Fruit fly (Drosophila melanogaster) whole organism, embryonic: ENCODE results near the gene QIL1.

ENCODE experiments used
- ATbp ChIP-seq: fragments of 200-800 bp; sonication (Bioruptor generic); optimal IDR thresholded peaks from 2 replicates; lab custom pipeline; 2017; ENCODE audit warnings: missing biosample characterization, mild to moderate bottlenecking, missing genetic modification characterization, missing genetic modification reagents
- Blimp-1 ChIP-seq: fragments of 200-800 bp; sonication (Bioruptor generic); optimal IDR thresholded peaks from 3 replicates; lab custom pipeline; 2018; ENCODE audit warnings: missing biosample characterization, missing genetic modification characterization, mild to moderate bottlenecking, moderate library complexity, missing genetic modification reagents
- CG10321 ChIP-seq: fragments of 200-800 bp; sonication (Bioruptor generic); IDR thresholded peaks from 2 replicates; pipeline ENCODE4 v1.3.6; 2022; ENCODE audit warnings: missing biosample characterization, missing genetic modification characterization
- CG11695 ChIP-seq: fragments of 200-800 bp; sonication (Bioruptor generic); IDR thresholded peaks from 3 replicates; pipeline ENCODE4 v1.3.6; 2022; ENCODE audit warnings: missing biosample characterization, missing genetic modification characterization
- CG13894 ChIP-seq: fragments of 200-800 bp; sonication (Bioruptor generic); optimal IDR thresholded peaks from 3 replicates; lab custom pipeline; 2018; ENCODE audit warnings: missing biosample characterization, mild to moderate bottlenecking, missing genetic modification characterization, moderate library complexity
- CG15479 ChIP-seq: fragments of 200-800 bp; sonication (Bioruptor generic); optimal IDR thresholded peaks from 3 replicates; lab custom pipeline; 2019; ENCODE audit warnings: missing biosample characterization, mild to moderate bottlenecking, missing genetic modification characterization, moderate library complexity
- CG2199 ChIP-seq: fragments of 200-800 bp; sonication (Bioruptor generic); IDR thresholded peaks from 3 replicates; pipeline ENCODE4 v1.3.6; 2022; ENCODE audit warnings: missing biosample characterization, missing genetic modification characterization
- CG4328 ChIP-seq: fragments of 200-800 bp; sonication (Bioruptor generic); optimal IDR thresholded peaks from 3 replicates; lab custom pipeline; 2017; ENCODE audit warnings: missing biosample characterization, missing genetic modification reagents, missing genetic modification characterization
- CG5180 ChIP-seq: fragments of 200-800 bp; sonication (Bioruptor generic); optimal IDR thresholded peaks from 3 replicates; lab custom pipeline; 2017; ENCODE audit warnings: missing biosample characterization, missing genetic modification characterization, mild to moderate bottlenecking, moderate library complexity, missing genetic modification reagents
- CG6254 ChIP-seq: fragments of 200-800 bp; sonication (Bioruptor generic); optimal IDR thresholded peaks from 3 replicates; lab custom pipeline; 2017; ENCODE audit warnings: mild to moderate bottlenecking, missing biosample characterization, missing genetic modification reagents, missing genetic modification characterization
- CG6683 ChIP-seq: fragments of 200-800 bp; sonication (Bioruptor generic); optimal IDR thresholded peaks from 2 replicates; lab custom pipeline; 2017; ENCODE audit warnings: missing biosample characterization, mild to moderate bottlenecking, missing genetic modification characterization, missing genetic modification reagents
- CG7786 ChIP-seq: fragments of 200-800 bp; sonication (Bioruptor generic); optimal IDR thresholded peaks from 2 replicates; lab custom pipeline; 2016; ENCODE audit warnings: missing biosample characterization, missing genetic modification characterization
- D19A ChIP-seq: fragments of 200-800 bp; optimal IDR thresholded peaks from 3 replicates; lab custom pipeline; 2019; ENCODE audit warnings: missing biosample characterization, mild to moderate bottlenecking, missing genetic modification characterization, moderate library complexity
- Dek ChIP-seq: fragments of 200-800 bp; sonication (Bioruptor generic); optimal IDR thresholded peaks from 3 replicates; lab custom pipeline; 2019; ENCODE audit warnings: missing biosample characterization, mild to moderate bottlenecking, missing genetic modification characterization, moderate library complexity
- Fer2 ChIP-seq: fragments of 200-800 bp; sonication (Bioruptor generic); optimal IDR thresholded peaks from 2 replicates; lab custom pipeline; 2018; ENCODE audit warnings: missing biosample characterization, mild to moderate bottlenecking, missing genetic modification characterization, moderate library complexity
- Fer3 ChIP-seq: fragments of 200-800 bp; sonication (Bioruptor generic); optimal IDR thresholded peaks from 2 replicates; lab custom pipeline; 2018; ENCODE audit warnings: missing biosample characterization, mild to moderate bottlenecking, missing genetic modification characterization, moderate library complexity
- Gug ChIP-seq: fragments of 200-800 bp; sonication (Bioruptor generic); IDR thresholded peaks from 4 replicates; pipeline ENCODE4 v1.3.6; 2022; ENCODE audit warnings: missing biosample characterization, missing genetic modification characterization
- Hmr ChIP-seq: fragments of 200-800 bp; sonication (Bioruptor generic); optimal IDR thresholded peaks from 3 replicates; lab custom pipeline; 2017; ENCODE audit warnings: mild to moderate bottlenecking, missing biosample characterization, missing genetic modification reagents, missing genetic modification characterization
- NC2β ChIP-seq: fragments of 200-800 bp; sonication (Bioruptor generic); optimal IDR thresholded peaks from 2 replicates; lab custom pipeline; 2016; ENCODE audit warnings: missing biosample characterization, missing genetic modification characterization
- Stat92E ChIP-seq, 3 experiments: fragments of >200 bp in 2 of 3; fragments of 200-800 bp in 1 of 3; sonication (Bioruptor generic) in 1 of 3; optimal IDR thresholded peaks; 2 replicates each; lab custom pipeline; 2017 to 2019; ENCODE audit warnings: missing biosample characterization in 3 of 3, missing genetic modification characterization in 3 of 3, mild to moderate bottlenecking in 1 of 3, moderate library complexity in 1 of 3
- Tbp ChIP-seq: fragments of >200 bp; optimal IDR thresholded peaks from 2 replicates; lab custom pipeline; 2018; ENCODE audit warnings: missing biosample characterization, missing genetic modification characterization
- Trl ChIP-seq, 3 experiments: fragments of >200 bp in 2 of 3; fragments of 200-800 bp in 1 of 3; sonication (Bioruptor generic) in 1 of 3; optimal IDR thresholded peaks; 2 replicates in 1 of 3; 3 replicates in 2 of 3; lab custom pipeline; 2016 to 2017; ENCODE audit warnings: missing biosample characterization in 1 of 3, missing genetic modification characterization in 1 of 3
- Xrp1 ChIP-seq: fragments of 200-800 bp; sonication (Bioruptor generic); IDR thresholded peaks from 2 replicates; pipeline ENCODE4 v1.3.6; 2022; ENCODE audit warnings: missing biosample characterization, missing genetic modification characterization
- ara ChIP-seq: fragments of 200-800 bp; sonication (Bioruptor generic); IDR thresholded peaks from 2 replicates; pipeline ENCODE4 v1.3.6; 2022; ENCODE audit warnings: missing biosample characterization, missing genetic modification characterization
- fd64A ChIP-seq: fragments of 200-800 bp; sonication (Bioruptor generic); optimal IDR thresholded peaks from 3 replicates; lab custom pipeline; 2018; ENCODE audit warnings: missing biosample characterization, mild to moderate bottlenecking, missing genetic modification characterization
- grn ChIP-seq: fragments of 200-800 bp; sonication (Bioruptor generic); optimal IDR thresholded peaks from 3 replicates; lab custom pipeline; 2017; ENCODE audit warnings: missing biosample characterization, missing genetic modification characterization
- hkb ChIP-seq, 2 experiments: fragments of 200-800 bp in 1 of 2; fragments of >200 bp in 1 of 2; sonication (Bioruptor generic) in 1 of 2; IDR thresholded peaks in 1 of 2; optimal IDR thresholded peaks in 1 of 2; 2 replicates each; pipeline versions ENCODE4 v1.3.6 to Lab custom; 2017 to 2022; ENCODE audit warnings: missing biosample characterization in 1 of 2, missing genetic modification characterization in 1 of 2
- kah ChIP-seq: fragments of 200-800 bp; sonication (Bioruptor generic); optimal IDR thresholded peaks from 2 replicates; lab custom pipeline; 2018; ENCODE audit warnings: missing biosample characterization, mild to moderate bottlenecking, missing genetic modification characterization
- nom ChIP-seq: fragments of 200-800 bp; sonication (Bioruptor generic); optimal IDR thresholded peaks from 2 replicates; lab custom pipeline; 2017; ENCODE audit warnings: missing biosample characterization, missing genetic modification characterization, mild to moderate bottlenecking, moderate library complexity, missing genetic modification reagents
- pros ChIP-seq: fragments of 200-800 bp; sonication (Bioruptor generic); optimal IDR thresholded peaks from 3 replicates; lab custom pipeline; 2019; ENCODE audit warnings: missing biosample characterization, mild to moderate bottlenecking, missing genetic modification characterization, moderate library complexity
- sd ChIP-seq: fragments of 200-800 bp; sonication (Bioruptor generic); optimal IDR thresholded peaks from 3 replicates; lab custom pipeline; 2018; ENCODE audit warnings: missing biosample characterization, mild to moderate bottlenecking, missing genetic modification characterization, moderate library complexity
- sens ChIP-seq: fragments of 200-800 bp; sonication (Bioruptor generic); peaks from one replicate; lab custom pipeline; 2016; ENCODE audit warnings: missing biosample characterization, missing genetic modification characterization
- sima ChIP-seq: fragments of 200-800 bp; sonication (Bioruptor generic); optimal IDR thresholded peaks from 2 replicates; lab custom pipeline; 2016; ENCODE audit warnings: missing biosample characterization, missing genetic modification characterization
- tgo ChIP-seq: fragments of 200-800 bp; sonication (Bioruptor generic); IDR thresholded peaks from 3 replicates; pipeline ENCODE4 v1.3.6; 2022; ENCODE audit warnings: missing biosample characterization, missing genetic modification characterization
- trh ChIP-seq: fragments of 200-800 bp; sonication (Bioruptor generic); optimal IDR thresholded peaks from 2 replicates; lab custom pipeline; 2016; ENCODE audit warnings: missing biosample characterization, missing genetic modification characterization
- vvl ChIP-seq: fragments of 200-800 bp; sonication (Bioruptor generic); IDR thresholded peaks from 2 replicates; pipeline ENCODE4 v1.3.6; 2022; ENCODE audit warnings: missing biosample characterization, missing genetic modification characterization
- wek ChIP-seq: fragments of 200-800 bp; sonication (Bioruptor generic); optimal IDR thresholded peaks from 3 replicates; lab custom pipeline; 2018; ENCODE audit warnings: missing biosample characterization, mild to moderate bottlenecking, missing genetic modification characterization, moderate library complexity
- z ChIP-seq: fragments of 200-800 bp; sonication (Bioruptor generic); IDR thresholded peaks from 3 replicates; pipeline ENCODE4 v1.3.6; 2022; ENCODE audit warnings: missing biosample characterization, missing genetic modification characterization

The QIL1 gene

DNA sequence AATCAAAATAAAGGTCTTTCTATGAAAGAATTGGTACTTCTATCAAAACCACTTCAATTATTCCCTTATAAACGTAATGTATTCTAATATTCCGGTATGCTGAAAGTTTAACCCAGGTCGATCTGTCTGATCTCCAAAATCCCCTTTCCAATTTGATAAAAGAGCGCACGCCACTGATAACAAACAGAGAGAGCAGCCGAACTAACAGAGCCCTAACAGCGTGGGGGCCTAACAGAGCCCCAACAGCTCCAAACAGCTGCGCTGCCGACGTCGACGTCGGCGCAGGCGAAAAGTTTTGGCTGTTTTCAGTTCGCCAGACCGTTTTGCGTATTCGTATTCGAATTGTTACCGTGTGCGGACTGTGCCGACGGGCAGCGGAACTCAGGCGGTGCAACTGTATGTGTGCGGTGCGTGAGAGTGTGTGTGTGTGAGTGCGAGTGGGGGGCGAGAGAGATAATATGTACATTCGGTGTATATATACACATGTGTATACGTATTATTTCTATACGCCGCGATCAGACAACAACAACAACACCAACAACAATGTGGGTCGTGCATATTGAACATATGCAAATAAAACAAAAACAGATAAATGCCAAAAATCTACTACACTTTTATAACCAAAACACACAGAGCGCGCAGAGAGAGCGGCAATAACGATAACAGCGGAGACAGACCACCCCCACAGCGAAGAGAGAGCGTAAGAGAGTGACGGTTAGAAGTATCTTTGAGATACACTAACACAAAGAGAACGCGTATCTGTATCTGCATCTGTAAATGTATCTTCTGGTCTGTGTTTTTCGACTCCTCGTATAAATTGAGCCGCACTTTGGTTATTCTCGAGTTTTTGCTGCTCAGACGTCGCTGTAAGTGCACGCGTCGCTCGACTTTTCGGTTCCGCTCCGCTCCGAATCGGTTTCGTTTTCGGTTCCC is 21.3 kb downstream of the QIL1 start, which contains the start of gene Oatp74D (continued):
- TF ChIP-seq Trl (optimal IDR thresholded peaks at IDR 0.05; lab: Kevin White, UChicago) = peak; percentile 98 to 99
- TF ChIP-seq Trl (GFP tag; optimal IDR thresholded peaks at IDR 0.05; lab: Kevin White, UChicago) = peak; percentile 48
- TF ChIP-seq CG6254 = peak; percentile 52
- peak; percentile 26; the same call in 1 of the 2 replicates for TF ChIP-seq Xrp1 (GFP tag; lab: Robert Waterston, UW)
- 0 out of 3 replicates have a peak, but pooled peaks have one; percentile 16 for TF ChIP-seq tgo (GFP tag; lab: Robert Waterston, UW)
- no peak for TF ChIP-seq kah (GFP tag; lab: Kevin White, UChicago)
- peak; percentile 27 for TF ChIP-seq NC2β (GFP tag; lab: Kevin White, UChicago)
- no peak for TF ChIP-seq Dek (tag; lab: Kevin White, UChicago)
- peak; percentile 74 for TF ChIP-seq CG4328
- peak; percentile 4 for TF ChIP-seq D19A (tag; lab: Kevin White, UChicago)
- TF ChIP-seq CG6683 (GFP tag; lab: Kevin White, UChicago) = peak; percentile 53
- TF ChIP-seq wek = peak; percentile 76
- TF ChIP-seq Fer2 (tag; lab: Kevin White, UChicago) = no peak
- TF ChIP-seq Fer3 (tag; lab: Kevin White, UChicago) = peak; percentile 23
- TF ChIP-seq Gug (GFP tag; lab: Robert Waterston, UW) = peak; percentile 11; the same call in 1 of the 4 replicates
- peak; percentile 71 for TF ChIP-seq CG13894 (tag; lab: Kevin White, UChicago)
- TF ChIP-seq CG7786 (GFP tag; lab: Kevin White, UChicago) = no peak
- no peak for TF ChIP-seq CG10321 (GFP tag; lab: Robert Waterston, UW)
- peak; percentile 66 for TF ChIP-seq Hmr (GFP tag; lab: Kevin White, UChicago)

DNA sequence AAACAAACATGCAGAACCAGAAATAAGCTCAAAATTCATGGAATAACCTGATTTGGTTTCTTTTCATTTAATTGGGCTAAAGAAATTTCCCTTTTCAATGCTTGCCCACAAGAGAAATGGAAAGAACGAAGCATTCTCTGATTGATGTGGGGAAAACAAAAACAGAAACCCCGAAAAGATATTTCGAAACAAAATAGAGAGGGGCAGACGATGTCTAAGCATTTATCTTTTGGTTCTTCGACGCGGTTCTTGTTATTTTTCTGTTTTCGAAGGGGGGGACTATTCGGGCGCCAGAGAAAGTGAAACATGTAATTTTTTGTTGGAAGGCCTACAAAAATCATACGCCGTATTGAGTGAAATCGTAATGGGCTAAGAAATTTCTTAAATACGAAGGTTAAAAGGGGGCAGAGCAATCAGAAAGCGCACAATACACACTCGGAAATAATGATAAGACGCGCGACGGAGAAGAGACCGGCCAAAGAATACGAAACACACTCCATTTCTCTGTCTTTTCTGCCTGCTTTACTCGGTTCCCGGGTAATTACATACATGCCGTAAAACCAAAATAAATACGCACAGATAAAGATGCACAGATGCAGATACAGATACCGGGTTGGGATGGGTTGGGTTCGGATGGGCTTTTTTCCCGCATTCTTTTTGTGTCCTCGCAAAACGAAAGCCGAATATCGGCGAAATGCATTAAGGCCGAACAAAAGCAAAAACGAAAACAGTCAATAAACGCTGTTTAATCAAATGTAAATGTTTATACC is 23.1 kb downstream of the QIL1 start:
- TF ChIP-seq sima (GFP tag; lab: Kevin White, UChicago) (no peak), sd (tag; lab: Kevin White, UChicago) (peak; percentile 31), CG2199 (GFP tag; lab: Robert Waterston, UW) (peak; percentile 93), trh (GFP tag; lab: Kevin White, UChicago) (no peak), vvl (GFP tag; lab: Robert Waterston, UW) (no peak), Stat92E (GFP tag; optimal IDR thresholded peaks at IDR 0.05; lab: Kevin White, UChicago) (peak in 1 of 3 experiments; percentile 5), Xrp1 (GFP tag; lab: Robert Waterston, UW) (peak; percentile 5; the same call in 1 of the 2 replicates), tgo (GFP tag; lab: Robert Waterston, UW) (no peak), nom (peak; percentile 1), Tbp (GFP tag; lab: Kevin White, UChicago) (no peak), CG11695 (GFP tag; lab: Robert Waterston, UW) (peak; percentile 28; the same call in 1 of the 3 replicates), Blimp-1 (GFP tag; lab: Kevin White, UChicago) (peak; percentile 97), ara (peak; percentile 10; the same call in 1 of the 2 replicates), fd64A (GFP tag; lab: Kevin White, UChicago) (peak; percentile 4), pros (GFP tag; lab: Kevin White, UChicago) (peak; percentile 31), grn (peak; percentile 35), z (GFP tag; lab: Robert Waterston, UW) (peak; percentile 71), CG15479 (GFP tag; lab: Kevin White, UChicago) (peak; percentile 28), hkb (optimal IDR thresholded peaks at IDR 0.05; lab: Kevin White, UChicago) (peak; percentile 2), hkb (GFP tag; IDR thresholded peaks at IDR 0.05; lab: Robert Waterston, UW) (no peak), sens (GFP tag; lab: Kevin White, UChicago) (peak; percentile 71), ATbp (peak; percentile 30), CG5180 (GFP tag; lab: Kevin White, UChicago) (no peak)
